Fruit fly (Drosophila melanogaster): Measurements from ENCODE around the gene RYa-R.

The RYa-R gene

dm6 chr3R:26966794-26967323, 29.9 kb upstream of the RYa-R start, which contains the start of gene CG5521 (continued):
- TF ChIP-seq chif (GFP tag; optimal IDR thresholded peaks at IDR 0.05) (no peak), slp2 (GFP tag; optimal IDR thresholded peaks at IDR 0.05) (no peak), CG31441 (GFP tag; IDR thresholded peaks at IDR 0.05) (no peak), Nf-YA (GFP tag; IDR thresholded peaks at IDR 0.05) (no peak), crc (GFP tag; optimal IDR thresholded peaks at IDR 0.05) (no peak), Dref (GFP tag; IDR thresholded peaks at IDR 0.05) (no peak), Gug (GFP tag; IDR thresholded peaks at IDR 0.05) (no peak), ab (GFP tag; optimal IDR thresholded peaks at IDR 0.05) (no peak), CG18619 (GFP tag; optimal IDR thresholded peaks at IDR 0.05) (no peak), salm (tag; optimal IDR thresholded peaks at IDR 0.05) (no peak), tx (GFP tag; optimal IDR thresholded peaks at IDR 0.05) (no peak), CkIIα-i1 (GFP tag; IDR thresholded peaks at IDR 0.05) (no peak), pan (optimal IDR thresholded peaks at IDR 0.05) (no peak), pan (GFP tag; optimal IDR thresholded peaks at IDR 0.05 in 1 of 2, IDR thresholded peaks at IDR 0.05 in 1 of 2) (no peak), CG3281 (GFP tag; optimal IDR thresholded peaks at IDR 0.05) (peak; percentile 30), ase (GFP tag; IDR thresholded peaks at IDR 0.05) (no peak), Dek (tag; optimal IDR thresholded peaks at IDR 0.05) (no peak), HHEX (GFP tag; optimal IDR thresholded peaks at IDR 0.05) (no peak), CG17186 (GFP tag; optimal IDR thresholded peaks at IDR 0.05) (peak; percentile 38), D19A (tag; optimal IDR thresholded peaks at IDR 0.05) (peak; percentile 37), CG12659 (GFP tag; optimal IDR thresholded peaks at IDR 0.05) (peak; percentile 34), CG2199 (GFP tag; IDR thresholded peaks at IDR 0.05) (peak; percentile 47; the same call in 1 of the 3 replicates), CG10267 (tag; optimal IDR thresholded peaks at IDR 0.05) (peak; percentile 2), NFAT (GFP tag; IDR thresholded peaks at IDR 0.05) (no peak), E2f2 (GFP tag; IDR thresholded peaks at IDR 0.05) (peak; percentile 24; the same call in 1 of the 2 replicates), h (optimal IDR thresholded peaks at IDR 0.05) (no peak), CG16813 (GFP tag; IDR thresholded peaks at IDR 0.05; ENCODE audit: partially characterized antibody) (0 out of 3 replicates have a peak, but pooled peaks have one; percentile 34), ssp (GFP tag; IDR thresholded peaks at IDR 0.05) (no peak), rib (GFP tag; IDR thresholded peaks at IDR 0.05) (peak; percentile 48; the same call in 1 of the 2 replicates), CG12391 (tag; optimal IDR thresholded peaks at IDR 0.05) (no peak), tna (GFP tag; IDR thresholded peaks at IDR 0.05; ENCODE audit: partially characterized antibody) (peak; percentile 48; the same call in 1 of the 2 replicates), row (GFP tag; IDR thresholded peaks at IDR 0.05) (peak; percentile 84), ATbp (GFP tag; optimal IDR thresholded peaks at IDR 0.05) (no peak), CG2120 (GFP tag; optimal IDR thresholded peaks at IDR 0.05) (no peak), lab (GFP tag; optimal IDR thresholded peaks at IDR 0.05) (peak; percentile 7), az2 (GFP tag; optimal IDR thresholded peaks at IDR 0.05) (no peak), CG4328 (GFP tag; optimal IDR thresholded peaks at IDR 0.05) (no peak), en (GFP tag; optimal IDR thresholded peaks at IDR 0.05) (no peak), slou (GFP tag; optimal IDR thresholded peaks at IDR 0.05) (no peak), al (GFP tag; IDR thresholded peaks at IDR 0.05) (no peak), Rx (GFP tag; IDR thresholded peaks at IDR 0.05) (no peak), maf-S (GFP tag; optimal IDR thresholded peaks at IDR 0.05) (no peak), Opbp (GFP tag; IDR thresholded peaks at IDR 0.05; ENCODE audit: partially characterized antibody) (peak; percentile 70), mld (GFP tag; IDR thresholded peaks at IDR 0.05; ENCODE audit: partially characterized antibody) (no peak), crol (GFP tag; IDR thresholded peaks at IDR 0.05) (peak; percentile 98), CG11504 (tag; optimal IDR thresholded peaks at IDR 0.05) (no peak), dmrt99B (tag; optimal IDR thresholded peaks at IDR 0.05) (no peak), Dll (GFP tag; IDR thresholded peaks at IDR 0.05; ENCODE audit: partially characterized antibody) (peak; percentile 33; the same call in 2 of the 4 replicates), CG7839 (tag; optimal IDR thresholded peaks at IDR 0.05) (peak; percentile 7), ken (GFP tag; IDR thresholded peaks at IDR 0.05) (no peak), inv (GFP tag; IDR thresholded peaks at IDR 0.05; ENCODE audit: partially characterized antibody) (peak; percentile 51; the same call in 1 of the 2 replicates)

Data from whole organism, embryonic.